1 fruit fly cellular context compared by ENCODE assay signal in genomic region chrX:20480382-20480781, dm6.
TF ChIP-seq lines count a peak whose summit lies in the region.

No protein-coding gene starts in this region.

TF ChIP-seq in whole organism, embryonic, 481 proteins besides CTCF, POLR2A, EP300 and RAD21 (continued from another document):
- TF ChIP-seq Atf3 (GFP tag; optimal IDR thresholded peaks at IDR 0.05; lab: Kevin White, UChicago) = peak; percentile 68
- no peak for TF ChIP-seq Eip74EF (GFP tag; optimal IDR thresholded peaks at IDR 0.05; lab: Kevin White, UChicago)
- 0 out of 2 replicates have a peak, but pooled peaks have one; percentile 12 for TF ChIP-seq CG11247 (GFP tag; IDR thresholded peaks at IDR 0.05; lab: Robert Waterston, UW)
- TF ChIP-seq toy (GFP tag; IDR thresholded peaks at IDR 0.05; lab: Robert Waterston, UW) = no peak
- TF ChIP-seq fd3F (GFP tag; optimal IDR thresholded peaks at IDR 0.05; lab: Kevin White, UChicago) = peak; percentile 49
- TF ChIP-seq Hand (GFP tag; optimal IDR thresholded peaks at IDR 0.05; lab: Kevin White, UChicago) = no peak
- TF ChIP-seq CG30403 (GFP tag; optimal IDR thresholded peaks at IDR 0.05; lab: Kevin White, UChicago) = peak; percentile 75
- TF ChIP-seq Hr78 (GFP tag; optimal IDR thresholded peaks at IDR 0.05; lab: Kevin White, UChicago) = no peak
- TF ChIP-seq Asciz (GFP tag; optimal IDR thresholded peaks at IDR 0.05; lab: Kevin White, UChicago) = peak; percentile 36
- TF ChIP-seq Mrtf (GFP tag; IDR thresholded peaks at IDR 0.05; lab: Robert Waterston, UW) = no peak
- TF ChIP-seq Hr51 (GFP tag; optimal IDR thresholded peaks at IDR 0.05; lab: Kevin White, UChicago) = peak; percentile 59 to 83
- no peak for TF ChIP-seq CG33557 (GFP tag; optimal IDR thresholded peaks at IDR 0.05; lab: Kevin White, UChicago)
- peak; percentile 69 for TF ChIP-seq CG4820 (GFP tag; optimal IDR thresholded peaks at IDR 0.05; lab: Kevin White, UChicago)
- peak; percentile 69 for TF ChIP-seq Fer3 (tag; optimal IDR thresholded peaks at IDR 0.05; lab: Kevin White, UChicago)
- no peak for TF ChIP-seq CG2889 (GFP tag; IDR thresholded peaks at IDR 0.05; lab: Robert Waterston, UW)
- no peak for TF ChIP-seq tap (tag; optimal IDR thresholded peaks at IDR 0.05; lab: Kevin White, UChicago)
- no peak for TF ChIP-seq nom (GFP tag; optimal IDR thresholded peaks at IDR 0.05; lab: Kevin White, UChicago)
- no peak for TF ChIP-seq grn (GFP tag; optimal IDR thresholded peaks at IDR 0.05; lab: Kevin White, UChicago)
- no peak for TF ChIP-seq nau (GFP tag; optimal IDR thresholded peaks at IDR 0.05; lab: Kevin White, UChicago)
- peak; percentile 63 for TF ChIP-seq CG12942 (GFP tag; optimal IDR thresholded peaks at IDR 0.05; lab: Kevin White, UChicago)
- TF ChIP-seq mld (GFP tag; IDR thresholded peaks at IDR 0.05; lab: Robert Waterston, UW; ENCODE audit: partially characterized antibody) = no peak
- peak; percentile 68 for TF ChIP-seq CHES-1-like (GFP tag; optimal IDR thresholded peaks at IDR 0.05; lab: Kevin White, UChicago)
- peak; percentile 71 for TF ChIP-seq gro (GFP tag; optimal IDR thresholded peaks at IDR 0.05; lab: Kevin White, UChicago)
- TF ChIP-seq CG7745 (tag; optimal IDR thresholded peaks at IDR 0.05; lab: Kevin White, UChicago) = no peak
- TF ChIP-seq CG32532 (GFP tag; IDR thresholded peaks at IDR 0.05; lab: Robert Waterston, UW) = no peak
- TF ChIP-seq CG1233 (GFP tag; optimal IDR thresholded peaks at IDR 0.05; lab: Kevin White, UChicago) = peak; percentile 41
- TF ChIP-seq Hr3 (GFP tag; optimal IDR thresholded peaks at IDR 0.05; lab: Kevin White, UChicago) = peak; percentile 63
- peak; percentile 13 for TF ChIP-seq ac (GFP tag; optimal IDR thresholded peaks at IDR 0.05; lab: Kevin White, UChicago)
- no peak for TF ChIP-seq Kr (GFP tag; optimal IDR thresholded peaks at IDR 0.05; lab: Kevin White, UChicago)
- no peak for TF ChIP-seq Hmx (GFP tag; optimal IDR thresholded peaks at IDR 0.05; lab: Kevin White, UChicago)
- no peak for TF ChIP-seq CG17568 (GFP tag; optimal IDR thresholded peaks at IDR 0.05; lab: Kevin White, UChicago)
- no peak for TF ChIP-seq Dek (tag; optimal IDR thresholded peaks at IDR 0.05; lab: Kevin White, UChicago)
TF ChIP-seq in whole organism, embryonic: peak in this region for 271.
